Fruit fly (Drosophila melanogaster) whole organism, pupa: Measurements from ENCODE around the gene CG46515.
"Not testable (repeated sequence)": the region's sequence is repeated elsewhere in the genome, so short reads cannot be mapped to it uniquely, and the experiment has no call there.

Experiments used
- CG12605 ChIP-seq: fragments of 200-800 bp; sonication (Bioruptor generic); IDR thresholded peaks from 2 replicates; pipeline ENCODE4 v1.3.6; 2022; ENCODE audit warnings: missing biosample characterization, missing genetic modification characterization
- CG13204 ChIP-seq: fragments of 200-800 bp; sonication (Bioruptor generic); optimal IDR thresholded peaks from 2 replicates; lab custom pipeline; 2018; ENCODE audit warnings: missing biosample characterization, mild to moderate bottlenecking, missing genetic modification characterization, moderate library complexity
- CG14655 ChIP-seq: fragments of 200-800 bp; sonication (Bioruptor generic); optimal IDR thresholded peaks from 3 replicates; lab custom pipeline; 2017; ENCODE audit warnings: mild to moderate bottlenecking, missing biosample characterization, missing genetic modification reagents, missing genetic modification characterization
- CG15710 ChIP-seq: fragments of 200-800 bp; sonication (Bioruptor generic); optimal IDR thresholded peaks from 2 replicates; lab custom pipeline; 2018; ENCODE audit warnings: missing biosample characterization, mild to moderate bottlenecking, missing genetic modification characterization, moderate library complexity
- CG17806 ChIP-seq: fragments of 200-800 bp; sonication (Bioruptor generic); optimal IDR thresholded peaks from 2 replicates; lab custom pipeline; 2018; ENCODE audit warnings: missing biosample characterization, mild to moderate bottlenecking, missing genetic modification characterization, moderate library complexity
- CG34367 ChIP-seq: fragments of 200-800 bp; sonication (Bioruptor generic); optimal IDR thresholded peaks from 2 replicates; lab custom pipeline; 2018; ENCODE audit warnings: missing biosample characterization, mild to moderate bottlenecking, missing genetic modification characterization
- CG4496 ChIP-seq: fragments of 200-800 bp; sonication (Bioruptor generic); IDR thresholded peaks from 3 replicates; pipeline ENCODE4 v1.3.6; 2022; ENCODE audit warnings: missing biosample characterization, missing genetic modification characterization
- CG8159 ChIP-seq: fragments of 200-800 bp; sonication (Bioruptor generic); optimal IDR thresholded peaks from 3 replicates; lab custom pipeline; 2018; ENCODE audit warnings: missing biosample characterization, mild to moderate bottlenecking, missing genetic modification characterization, moderate library complexity
- CG8301 ChIP-seq: fragments of 200-800 bp; sonication (Bioruptor generic); optimal IDR thresholded peaks from 2 replicates; lab custom pipeline; 2018; ENCODE audit warnings: missing biosample characterization, mild to moderate bottlenecking, missing genetic modification characterization
- CG9948 ChIP-seq: fragments of 200-800 bp; sonication (Bioruptor generic); optimal IDR thresholded peaks from 2 replicates; lab custom pipeline; 2018; ENCODE audit warnings: missing biosample characterization, mild to moderate bottlenecking, missing genetic modification characterization, moderate library complexity
- D1 ChIP-seq: fragments of 200-800 bp; sonication (Bioruptor generic); optimal IDR thresholded peaks from 2 replicates; lab custom pipeline; 2018; ENCODE audit warnings: missing biosample characterization, mild to moderate bottlenecking, missing genetic modification characterization, moderate library complexity
- Ets98B ChIP-seq: fragments of 200-800 bp; sonication (Bioruptor generic); IDR thresholded peaks from 2 replicates; pipeline ENCODE4 v1.3.6; 2022; ENCODE audit warnings: missing biosample characterization, missing genetic modification characterization
- Pif1B ChIP-seq: fragments of 200-800 bp; sonication (Bioruptor generic); optimal IDR thresholded peaks from 3 replicates; lab custom pipeline; 2016; ENCODE audit warnings: missing biosample characterization, missing genetic modification characterization
- Snoo ChIP-seq: fragments of 200-800 bp; sonication (Bioruptor generic); optimal IDR thresholded peaks from 3 replicates; lab custom pipeline; 2017; ENCODE audit warnings: missing biosample characterization, mild to moderate bottlenecking, missing genetic modification characterization, inconsistent platforms
- gl ChIP-seq: fragments of 200-800 bp; sonication (Bioruptor generic); optimal IDR thresholded peaks from 2 replicates; lab custom pipeline; 2018; ENCODE audit warnings: missing biosample characterization, mild to moderate bottlenecking, missing genetic modification characterization
- rn ChIP-seq: fragments of 200-800 bp; sonication (Bioruptor generic); IDR thresholded peaks from 2 replicates; pipeline ENCODE4 v1.3.6; 2022; ENCODE audit warnings: missing biosample characterization, missing genetic modification characterization

Gene CG46515

DNA sequence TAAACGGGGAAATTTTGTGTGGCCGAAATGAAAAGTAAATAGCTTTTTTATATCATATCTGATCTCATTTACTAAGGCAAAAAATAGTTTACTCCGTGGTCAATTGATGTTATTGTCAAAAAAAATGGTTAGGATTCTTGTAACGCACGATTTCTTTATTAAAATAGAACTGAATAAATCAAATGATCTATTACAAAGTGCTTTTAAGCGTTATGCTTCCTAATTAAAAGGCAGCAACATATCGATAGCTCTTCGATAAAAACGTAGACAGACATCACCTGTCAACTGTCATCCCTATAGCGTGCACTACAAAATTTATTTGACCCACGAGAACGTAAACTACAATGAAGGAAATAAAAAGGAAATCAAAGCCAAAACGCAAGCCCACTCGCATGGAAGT lies 5.1 kb upstream of the CG46515 start, which contains the start of gene CG46514:
Gene CG46514 (plus strand): TSS at position 301 of the 400 bp plus-strand sequence.
- TF ChIP-seq CG34367, CG8301, CG17806 (tag; lab: Kevin White, UChicago): not testable (repeated sequence)

DNA sequence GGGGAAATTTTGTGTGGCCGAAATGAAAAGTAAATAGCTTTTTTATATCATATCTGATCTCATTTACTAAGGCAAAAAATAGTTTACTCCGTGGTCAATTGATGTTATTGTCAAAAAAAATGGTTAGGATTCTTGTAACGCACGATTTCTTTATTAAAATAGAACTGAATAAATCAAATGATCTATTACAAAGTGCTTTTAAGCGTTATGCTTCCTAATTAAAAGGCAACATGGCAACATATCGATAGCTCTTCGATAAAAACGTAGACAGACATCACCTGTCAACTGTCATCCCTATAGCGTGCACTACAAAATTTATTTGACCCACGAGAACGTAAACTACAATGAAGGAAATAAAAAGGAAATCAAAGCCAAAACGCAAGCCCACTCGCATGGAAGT lies 10.0 kb downstream of the CG46515 start, which contains the start of gene CG46516:
Gene CG46516 (plus strand): TSS at position 301 of the 400 bp plus-strand sequence.
- not testable (repeated sequence) for TF ChIP-seq CG9948, CG8301, CG8159 (tag; lab: Kevin White, UChicago)

DNA sequence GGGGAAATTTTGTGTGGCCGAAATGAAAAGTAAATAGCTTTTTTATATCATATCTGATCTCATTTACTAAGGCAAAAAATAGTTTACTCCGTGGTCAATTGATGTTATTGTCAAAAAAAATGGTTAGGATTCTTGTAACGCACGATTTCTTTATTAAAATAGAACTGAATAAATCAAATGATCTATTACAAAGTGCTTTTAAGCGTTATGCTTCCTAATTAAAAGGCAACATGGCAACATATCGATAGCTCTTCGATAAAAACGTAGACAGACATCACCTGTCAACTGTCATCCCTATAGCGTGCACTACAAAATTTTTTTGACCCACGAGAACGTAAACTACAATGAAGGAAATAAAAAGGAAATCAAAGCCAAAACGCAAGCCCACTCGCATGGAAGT lies 15.1 kb downstream of the CG46515 start, which contains the start of gene CG46517:
Gene CG46517 (plus strand): TSS at position 301 of the 400 bp plus-strand sequence.
- TF ChIP-seq CG14655 (GFP tag; lab: Kevin White, UChicago); CG8159 (tag; lab: Kevin White, UChicago); CG9948 (tag; lab: Kevin White, UChicago): not testable (repeated sequence)

DNA sequence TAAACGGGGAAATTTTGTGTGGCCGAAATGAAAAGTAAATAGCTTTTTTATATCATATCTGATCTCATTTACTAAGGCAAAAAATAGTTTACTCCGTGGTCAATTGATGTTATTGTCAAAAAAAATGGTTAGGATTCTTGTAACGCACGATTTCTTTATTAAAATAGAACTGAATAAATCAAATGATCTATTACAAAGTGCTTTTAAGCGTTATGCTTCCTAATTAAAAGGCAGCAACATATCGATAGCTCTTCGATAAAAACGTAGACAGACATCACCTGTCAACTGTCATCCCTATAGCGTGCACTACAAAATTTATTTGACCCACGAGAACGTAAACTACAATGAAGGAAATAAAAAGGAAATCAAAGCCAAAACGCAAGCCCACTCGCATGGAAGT lies 24.3 kb downstream of the CG46515 start, which contains the start of gene CG46518:
Gene CG46518 (plus strand): TSS at position 301 of the 400 bp plus-strand sequence.
- TF ChIP-seq CG12605; CG15710; gl (tag; lab: Kevin White, UChicago): not testable (repeated sequence)

DNA sequence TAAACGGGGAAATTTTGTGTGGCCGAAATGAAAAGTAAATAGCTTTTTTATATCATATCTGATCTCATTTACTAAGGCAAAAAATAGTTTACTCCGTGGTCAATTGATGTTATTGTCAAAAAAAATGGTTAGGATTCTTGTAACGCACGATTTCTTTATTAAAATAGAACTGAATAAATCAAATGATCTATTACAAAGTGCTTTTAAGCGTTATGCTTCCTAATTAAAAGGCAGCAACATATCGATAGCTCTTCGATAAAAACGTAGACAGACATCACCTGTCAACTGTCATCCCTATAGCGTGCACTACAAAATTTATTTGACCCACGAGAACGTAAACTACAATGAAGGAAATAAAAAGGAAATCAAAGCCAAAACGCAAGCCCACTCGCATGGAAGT lies 29.3 kb downstream of the CG46515 start, which contains the start of gene CG46519:
Gene CG46519 (plus strand): TSS at position 301 of the 400 bp plus-strand sequence.
- not testable (repeated sequence) for TF ChIP-seq CG13204 (GFP tag; lab: Kevin White, UChicago); CG8159 (tag; lab: Kevin White, UChicago); Ets98B (GFP tag; lab: Robert Waterston, UW)

DNA sequence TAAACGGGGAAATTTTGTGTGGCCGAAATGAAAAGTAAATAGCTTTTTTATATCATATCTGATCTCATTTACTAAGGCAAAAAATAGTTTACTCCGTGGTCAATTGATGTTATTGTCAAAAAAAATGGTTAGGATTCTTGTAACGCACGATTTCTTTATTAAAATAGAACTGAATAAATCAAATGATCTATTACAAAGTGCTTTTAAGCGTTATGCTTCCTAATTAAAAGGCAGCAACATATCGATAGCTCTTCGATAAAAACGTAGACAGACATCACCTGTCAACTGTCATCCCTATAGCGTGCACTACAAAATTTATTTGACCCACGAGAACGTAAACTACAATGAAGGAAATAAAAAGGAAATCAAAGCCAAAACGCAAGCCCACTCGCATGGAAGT lies 34.3 kb downstream of the CG46515 start, which contains the start of gene CG46520:
Gene CG46520 (plus strand): TSS at position 301 of the 400 bp plus-strand sequence.
- not testable (repeated sequence) for TF ChIP-seq D1; rn (GFP tag; lab: Robert Waterston, UW); CG12605
- TF ChIP-seq, all 21 proteins: peak for 0; not testable (repeated sequence) for 21

DNA sequence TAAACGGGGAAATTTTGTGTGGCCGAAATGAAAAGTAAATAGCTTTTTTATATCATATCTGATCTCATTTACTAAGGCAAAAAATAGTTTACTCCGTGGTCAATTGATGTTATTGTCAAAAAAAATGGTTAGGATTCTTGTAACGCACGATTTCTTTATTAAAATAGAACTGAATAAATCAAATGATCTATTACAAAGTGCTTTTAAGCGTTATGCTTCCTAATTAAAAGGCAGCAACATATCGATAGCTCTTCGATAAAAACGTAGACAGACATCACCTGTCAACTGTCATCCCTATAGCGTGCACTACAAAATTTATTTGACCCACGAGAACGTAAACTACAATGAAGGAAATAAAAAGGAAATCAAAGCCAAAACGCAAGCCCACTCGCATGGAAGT lies 39.3 kb downstream of the CG46515 start, which contains the start of gene CG46521:
Gene CG46521 (plus strand): TSS at position 301 of the 400 bp plus-strand sequence.
- TF ChIP-seq rn (GFP tag; lab: Robert Waterston, UW); CG9948 (tag; lab: Kevin White, UChicago); CG12605: not testable (repeated sequence)

DNA sequence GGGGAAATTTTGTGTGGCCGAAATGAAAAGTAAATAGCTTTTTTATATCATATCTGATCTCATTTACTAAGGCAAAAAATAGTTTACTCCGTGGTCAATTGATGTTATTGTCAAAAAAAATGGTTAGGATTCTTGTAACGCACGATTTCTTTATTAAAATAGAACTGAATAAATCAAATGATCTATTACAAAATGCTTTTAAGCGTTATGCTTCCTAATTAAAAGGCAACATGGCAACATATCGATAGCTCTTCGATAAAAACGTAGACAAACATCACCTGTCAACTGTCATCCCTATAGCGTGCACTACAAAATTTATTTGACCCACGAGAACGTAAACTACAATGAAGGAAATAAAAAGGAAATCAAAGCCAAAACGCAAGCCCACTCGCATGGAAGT lies 44.3 kb downstream of the CG46515 start, which contains the start of gene CG46522:
Gene CG46522 (plus strand): TSS at position 301 of the 400 bp plus-strand sequence.
- TF ChIP-seq Snoo; Pif1B; CG34367 (tag; lab: Kevin White, UChicago): not testable (repeated sequence)

DNA sequence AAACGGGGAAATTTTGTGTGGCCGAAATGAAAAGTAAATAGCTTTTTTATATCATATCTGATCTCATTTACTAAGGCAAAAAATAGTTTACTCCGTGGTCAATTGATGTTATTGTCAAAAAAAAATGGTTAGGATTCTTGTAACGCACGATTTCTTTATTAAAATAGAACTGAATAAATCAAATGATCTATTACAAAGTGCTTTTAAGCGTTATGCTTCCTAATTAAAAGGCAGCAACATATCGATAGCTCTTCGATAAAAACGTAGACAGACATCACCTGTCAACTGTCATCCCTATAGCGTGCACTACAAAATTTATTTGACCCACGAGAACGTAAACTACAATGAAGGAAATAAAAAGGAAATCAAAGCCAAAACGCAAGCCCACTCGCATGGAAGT lies 49.3 kb downstream of the CG46515 start, which contains the start of gene CG41562:
Gene CG41562 (plus strand): TSS at position 301 of the 400 bp plus-strand sequence.
- not testable (repeated sequence) for TF ChIP-seq CG4496 (GFP tag; lab: Robert Waterston, UW); CG15710; gl (tag; lab: Kevin White, UChicago)
- TF ChIP-seq, all 21 proteins: peak for 0; not testable (repeated sequence) for 21
